Worm (Caenorhabditis elegans) whole organism, L2 larva: Measurements from ENCODE around the gene B0281.6.
"Not testable (repeated sequence)": the region's sequence is repeated elsewhere in the genome, so short reads cannot be mapped to it uniquely, and the experiment has no call there.

Source experiments
- C34F6.9 ChIP-seq: fragments of 150-350 bp; optimal IDR thresholded peaks from 2 replicates; lab custom pipeline; 2014; ENCODE audit warnings: missing biosample characterization, missing genetic modification characterization
- F13H6.1 ChIP-seq: sonication (generic microtip); optimal IDR thresholded peaks from 2 replicates; lab custom pipeline; 2016; ENCODE audit warnings: missing genetic modification characterization, missing compliant biosample characterization
- R02D3.7 ChIP-seq: fragments of 150-350 bp; optimal IDR thresholded peaks from 2 replicates; lab custom pipeline; 2014; ENCODE audit warnings: missing biosample characterization, missing genetic modification characterization
- Y55F3AM.14 ChIP-seq: fragments of 200-800 bp; sonication (Bioruptor generic); optimal IDR thresholded peaks from 2 replicates; lab custom pipeline; 2018; ENCODE audit warnings: mild to moderate bottlenecking, missing genetic modification characterization, missing compliant biosample characterization
- ZK546.5 ChIP-seq: sonication (generic microtip); optimal IDR thresholded peaks from 2 replicates; lab custom pipeline; 2017; ENCODE audit warnings: missing biosample characterization, missing genetic modification characterization
- alr-1 ChIP-seq: fragments of 150-350 bp; optimal IDR thresholded peaks from 2 replicates; lab custom pipeline; 2014; ENCODE audit warnings: missing biosample characterization, missing genetic modification characterization
- aly-2 ChIP-seq: fragments of 150-350 bp; optimal IDR thresholded peaks from 2 replicates; lab custom pipeline; 2014; ENCODE audit warnings: missing biosample characterization, missing genetic modification characterization
- ama-1 ChIP-seq: fragments of 150-350 bp; optimal IDR thresholded peaks from 2 replicates; lab custom pipeline; 2018; ENCODE audit warnings: inconsistent platforms
- blmp-1 ChIP-seq: sonication (generic microtip); optimal IDR thresholded peaks from 2 replicates; lab custom pipeline; 2017; ENCODE audit warnings: missing genetic modification characterization, mild to moderate bottlenecking, missing compliant biosample characterization, antibody characterized with exemption, moderate library complexity; ENCODE audit not compliant: insufficient read depth
- ceh-16 ChIP-seq: fragments of 150-350 bp; optimal IDR thresholded peaks from 2 replicates; lab custom pipeline; 2014; ENCODE audit warnings: missing biosample characterization, missing genetic modification characterization
- crh-2 ChIP-seq: sonication (generic microtip); optimal IDR thresholded peaks from 2 replicates; lab custom pipeline; 2017; ENCODE audit warnings: missing biosample characterization, missing genetic modification characterization
- egl-27 ChIP-seq: sonication (generic microtip); optimal IDR thresholded peaks from 3 replicates; lab custom pipeline; 2017; ENCODE audit warnings: missing biosample characterization, missing genetic modification reagents, missing genetic modification characterization
- elt-3 ChIP-seq: sonication (generic microtip); optimal IDR thresholded peaks from 2 replicates; lab custom pipeline; 2017; ENCODE audit warnings: missing biosample characterization, missing genetic modification characterization
- fos-1 ChIP-seq: fragments of 150-350 bp; optimal IDR thresholded peaks from 2 replicates; lab custom pipeline; 2014; ENCODE audit warnings: missing biosample characterization, missing genetic modification characterization
- gmeb-1 ChIP-seq: fragments of 150-350 bp; optimal IDR thresholded peaks from 2 replicates; lab custom pipeline; 2014; ENCODE audit warnings: missing biosample characterization, missing genetic modification characterization
- lin-39 ChIP-seq: fragments of 150-350 bp; optimal IDR thresholded peaks from 2 replicates; lab custom pipeline; 2014; ENCODE audit warnings: missing biosample characterization, missing genetic modification reagents, missing genetic modification characterization
- lsy-2 ChIP-seq, 2 experiments: fragments of 150-350 bp in 1 of 2; sonication (generic microtip) in 1 of 2; optimal IDR thresholded peaks; 2 replicates each; lab custom pipeline; 2014 to 2017; ENCODE audit warnings: missing biosample characterization in 2 of 2, missing genetic modification characterization in 2 of 2
- mab-5 ChIP-seq: fragments of 150-350 bp; optimal IDR thresholded peaks from 2 replicates; lab custom pipeline; 2014; ENCODE audit warnings: missing biosample characterization, missing genetic modification characterization
- mbf-1 ChIP-seq: sonication (generic microtip); optimal IDR thresholded peaks from 2 replicates; lab custom pipeline; 2017; ENCODE audit warnings: missing biosample characterization, missing genetic modification characterization
- mdl-1 ChIP-seq, 2 experiments: fragments of 150-350 bp in 1 of 2; sonication (generic microtip) in 1 of 2; optimal IDR thresholded peaks; 2 replicates each; lab custom pipeline; 2017; ENCODE audit warnings: missing biosample characterization in 2 of 2, missing genetic modification characterization in 2 of 2
- nhr-11 ChIP-seq: fragments of 150-350 bp; optimal IDR thresholded peaks from 2 replicates; lab custom pipeline; 2014; ENCODE audit warnings: missing biosample characterization, missing genetic modification characterization
- nhr-12 ChIP-seq: fragments of 150-350 bp; optimal IDR thresholded peaks from 2 replicates; lab custom pipeline; 2014; ENCODE audit warnings: missing biosample characterization, missing genetic modification characterization
- nhr-129 ChIP-seq: fragments of 150-350 bp; optimal IDR thresholded peaks from 2 replicates; lab custom pipeline; 2014; ENCODE audit warnings: missing biosample characterization, missing genetic modification characterization
- nhr-21 ChIP-seq: fragments of 150-350 bp; optimal IDR thresholded peaks from 2 replicates; lab custom pipeline; 2014; ENCODE audit warnings: missing biosample characterization, missing genetic modification characterization
- nhr-23 ChIP-seq: fragments of 150-350 bp; optimal IDR thresholded peaks from 2 replicates; lab custom pipeline; 2014; ENCODE audit warnings: missing biosample characterization, missing genetic modification reagents, missing genetic modification characterization
- nhr-25 ChIP-seq: fragments of 150-350 bp; sonication (generic microtip); optimal IDR thresholded peaks from 3 replicates; lab custom pipeline; 2014; ENCODE audit warnings: missing biosample characterization, missing genetic modification characterization
- nhr-6 ChIP-seq: fragments of 150-350 bp; optimal IDR thresholded peaks from 2 replicates; lab custom pipeline; 2014; ENCODE audit warnings: missing biosample characterization, missing genetic modification characterization
- nhr-77 ChIP-seq: fragments of 150-350 bp; optimal IDR thresholded peaks from 2 replicates; lab custom pipeline; 2014; ENCODE audit warnings: missing biosample characterization, missing genetic modification characterization
- skn-1 ChIP-seq: sonication (generic microtip); optimal IDR thresholded peaks from 2 replicates; lab custom pipeline; 2017; ENCODE audit warnings: missing biosample characterization, missing genetic modification characterization
- sma-9 ChIP-seq, 2 experiments: fragments of 150-350 bp in 1 of 2; sonication (generic microtip) in 1 of 2; optimal IDR thresholded peaks; 2 replicates each; lab custom pipeline; 2014 to 2016; ENCODE audit warnings: missing genetic modification characterization in 2 of 2, mild to moderate bottlenecking in 1 of 2, missing biosample characterization in 1 of 2, missing compliant biosample characterization in 1 of 2, missing genetic modification reagents in 1 of 2, moderate library complexity in 1 of 2
- unc-39 ChIP-seq: fragments of 150-350 bp; optimal IDR thresholded peaks from 2 replicates; lab custom pipeline; 2014; ENCODE audit warnings: missing biosample characterization, missing genetic modification characterization
- unc-55 ChIP-seq: fragments of 150-350 bp; sonication (generic microtip); optimal IDR thresholded peaks from 3 replicates; lab custom pipeline; 2014; ENCODE audit warnings: missing biosample characterization, missing genetic modification reagents, missing genetic modification characterization
- unc-62 ChIP-seq: fragments of 150-350 bp; optimal IDR thresholded peaks from 2 replicates; lab custom pipeline; 2014; ENCODE audit warnings: missing biosample characterization, missing genetic modification reagents, missing genetic modification characterization
- zag-1 ChIP-seq: fragments of 150-350 bp; optimal IDR thresholded peaks from 2 replicates; lab custom pipeline; 2014; ENCODE audit warnings: missing biosample characterization, missing genetic modification characterization
- ztf-1 ChIP-seq: fragments of 200-800 bp; sonication (Bioruptor generic); conservative IDR thresholded peaks from 2 replicates; pipeline ENCODE4 v1.3.6; 2022; ENCODE audit warnings: missing genetic modification characterization, missing compliant biosample characterization
- ztf-11 ChIP-seq: sonication (generic microtip); optimal IDR thresholded peaks from 2 replicates; lab custom pipeline; 2017; ENCODE audit warnings: missing biosample characterization, missing genetic modification characterization
- ztf-4 ChIP-seq: fragments of 150-350 bp; optimal IDR thresholded peaks from 2 replicates; lab custom pipeline; 2014; ENCODE audit warnings: missing biosample characterization, missing genetic modification characterization

The B0281.6 gene

DNA sequence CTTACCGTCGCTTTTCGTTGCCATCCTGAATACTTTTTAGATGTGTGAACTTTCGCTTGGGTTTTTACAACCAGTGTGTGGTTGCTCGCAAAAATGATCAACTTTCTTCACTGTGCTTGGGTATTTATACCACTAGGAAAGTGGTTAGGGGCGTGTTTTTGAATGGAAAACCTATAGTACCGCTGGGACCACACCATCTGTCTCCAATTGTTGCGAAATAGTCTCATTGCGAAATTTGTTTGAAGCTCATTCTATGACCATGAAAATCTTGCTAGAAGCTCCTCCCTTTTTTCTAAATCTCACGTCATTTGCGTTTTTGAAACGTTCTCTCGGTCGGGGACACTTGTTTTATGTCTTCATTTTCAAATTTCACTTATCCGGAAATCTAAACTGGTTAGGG, 13.4 kb downstream of the B0281.6 start, which contains the start of the genes K09F6.10 and K09F6.13:
TSS of gene K09F6.10 (minus strand) at position 86 of the 400 bp plus-strand sequence.
TSS of gene K09F6.13 (plus strand) at position 317 of the 400 bp plus-strand sequence.
- no peak for TF ChIP-seq skn-1 (tag; lab: Kevin White, UChicago)
- TF ChIP-seq mab-5 (tag; lab: Kevin White, UChicago) = no peak
- TF ChIP-seq egl-27 (tag; lab: Kevin White, UChicago) = no peak
- TF ChIP-seq alr-1 = no peak
- peak; percentile 25 for TF ChIP-seq unc-55 (GFP tag; lab: Kevin White, UChicago)
- TF ChIP-seq nhr-77 (tag; lab: Kevin White, UChicago) = no peak
- TF ChIP-seq sma-9 (GFP tag; optimal IDR thresholded peaks at IDR 0.05; lab: Kevin White, UChicago) = peak; percentile 17
- no peak for TF ChIP-seq sma-9 (tag; optimal IDR thresholded peaks at IDR 0.05; lab: Kevin White, UChicago)
- TF ChIP-seq, all 48 proteins: peak for 2

DNA sequence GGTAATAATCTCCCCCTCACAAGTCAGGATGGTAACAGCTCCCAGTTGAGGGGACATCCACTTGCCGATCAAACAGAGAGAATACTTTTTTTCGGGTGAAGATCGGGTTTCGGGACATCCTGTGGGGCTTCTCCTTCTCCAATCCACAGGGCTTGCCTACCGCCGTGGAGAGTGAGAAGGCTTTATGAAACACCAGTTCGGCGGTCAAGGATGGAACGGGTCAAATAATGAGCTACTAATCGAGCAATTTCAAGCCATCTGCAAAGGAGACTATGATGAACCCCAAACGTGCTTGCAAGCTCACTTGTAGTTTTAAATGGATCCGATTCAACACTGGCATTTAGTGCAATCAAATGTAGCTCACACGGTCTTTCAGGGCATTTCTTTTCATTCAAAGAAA, 17.5 kb downstream of the B0281.6 start:
- TF ChIP-seq blmp-1 (tag; lab: Kevin White, UChicago) (no peak), nhr-21 (no peak), ceh-16 (no peak), lin-39 (tag; lab: Kevin White, UChicago) (no peak), ztf-11 (tag; lab: Kevin White, UChicago) (no peak), unc-62 (no peak), nhr-11 (tag; lab: Kevin White, UChicago) (no peak), Y55F3AM.14 (GFP tag; lab: Kevin White, UChicago) (no peak), lsy-2 (tag; optimal IDR thresholded peaks at IDR 0.05; lab: Kevin White, UChicago) (no peak), ama-1 (no peak), sma-9 (GFP tag; optimal IDR thresholded peaks at IDR 0.05; lab: Kevin White, UChicago) (no peak), sma-9 (tag; optimal IDR thresholded peaks at IDR 0.05; lab: Kevin White, UChicago) (no peak), C34F6.9 (tag; lab: Kevin White, UChicago) (no peak)

DNA sequence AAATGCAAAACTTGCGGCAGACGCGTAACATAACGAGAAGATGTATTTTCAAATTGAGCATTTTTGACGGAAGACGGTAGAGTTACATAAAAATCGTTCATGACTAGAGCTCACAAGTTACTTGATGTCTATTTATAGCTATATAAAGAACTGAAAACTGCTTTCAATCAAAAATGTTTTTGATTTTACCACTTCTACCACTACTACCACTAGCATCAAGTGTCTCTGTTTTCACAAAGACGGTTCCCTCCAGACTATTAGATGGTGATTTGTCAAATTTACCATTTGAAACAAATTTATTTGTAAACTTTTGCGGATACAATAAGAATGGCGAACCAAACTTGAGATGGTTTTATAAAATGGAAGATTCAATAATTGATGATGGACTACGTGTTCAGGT, 19.6 kb downstream of the B0281.6 start, which contains the start of gene K09F6.9:
TSS of gene K09F6.9 (minus strand) at position 101 of the 400 bp plus-strand sequence.
- not testable (repeated sequence) for TF ChIP-seq ZK546.5; mab-5 (tag; lab: Kevin White, UChicago); gmeb-1 (tag; lab: Kevin White, UChicago)

DNA sequence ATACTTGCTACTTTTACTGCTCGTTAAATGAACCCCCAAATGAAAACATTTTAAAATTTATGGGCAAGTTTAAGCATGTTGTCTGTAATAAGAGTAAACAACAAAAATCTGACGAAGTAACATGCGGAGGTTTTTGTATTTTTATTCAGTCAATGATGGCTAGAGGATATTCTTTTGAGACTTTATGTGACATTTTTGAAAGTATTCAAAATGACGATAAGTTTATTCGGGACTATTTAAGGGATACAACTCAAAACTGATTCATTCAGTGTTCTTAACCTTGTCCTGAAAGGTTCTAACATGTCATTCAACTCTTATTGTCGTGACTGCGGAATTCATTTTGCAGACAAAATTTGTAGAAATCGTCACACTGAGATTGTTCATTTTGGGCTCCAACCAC, 22.4 kb downstream of the B0281.6 start, which contains the start of gene K09F6.11:
TSS of gene K09F6.11 (plus strand) at position 301 of the 400 bp plus-strand sequence.
- TF ChIP-seq mab-5 (tag; lab: Kevin White, UChicago) (no peak), ztf-1 (GFP tag; lab: Robert Waterston, UW) (no peak), ZK546.5 (no peak), elt-3 (tag; lab: Kevin White, UChicago) (no peak), C34F6.9 (tag; lab: Kevin White, UChicago) (no peak), crh-2 (tag; lab: Kevin White, UChicago) (no peak), nhr-12 (tag; lab: Kevin White, UChicago) (no peak), nhr-11 (tag; lab: Kevin White, UChicago) (no peak), gmeb-1 (tag; lab: Kevin White, UChicago) (no peak), F13H6.1 (tag; lab: Kevin White, UChicago) (no peak), ztf-4 (tag; lab: Kevin White, UChicago) (no peak), nhr-25 (tag; lab: Kevin White, UChicago) (no peak), nhr-77 (tag; lab: Kevin White, UChicago) (no peak), unc-39 (tag; lab: Kevin White, UChicago) (no peak)

DNA sequence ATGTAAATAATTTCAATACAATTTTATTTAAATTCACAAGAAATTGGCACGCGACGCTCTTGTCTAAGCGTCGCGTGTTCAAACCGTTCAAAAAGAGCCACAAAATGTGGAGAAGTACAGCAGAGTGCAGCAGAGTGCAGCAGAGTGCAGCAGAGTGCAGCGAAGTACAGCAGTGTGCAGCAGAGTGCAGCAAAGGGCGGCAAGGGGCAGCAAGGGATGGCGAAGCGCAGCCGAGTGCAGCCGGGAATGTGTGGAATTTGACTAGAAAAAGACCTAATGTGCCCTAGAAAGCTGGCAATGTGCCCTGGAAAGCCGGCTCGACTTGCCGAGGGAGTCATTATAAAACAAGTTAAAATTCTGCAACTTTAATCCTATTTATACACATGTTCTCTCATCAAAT, 23.0 kb downstream of the B0281.6 start, which contains the start of gene K09F6.6:
TSS of gene K09F6.6 (minus strand) at position 43 of the 400 bp plus-strand sequence.
- TF ChIP-seq F13H6.1 (tag; lab: Kevin White, UChicago) (no peak), fos-1 (tag; lab: Kevin White, UChicago) (no peak), R02D3.7 (tag; lab: Kevin White, UChicago) (no peak), aly-2 (no peak), nhr-21 (no peak)

DNA sequence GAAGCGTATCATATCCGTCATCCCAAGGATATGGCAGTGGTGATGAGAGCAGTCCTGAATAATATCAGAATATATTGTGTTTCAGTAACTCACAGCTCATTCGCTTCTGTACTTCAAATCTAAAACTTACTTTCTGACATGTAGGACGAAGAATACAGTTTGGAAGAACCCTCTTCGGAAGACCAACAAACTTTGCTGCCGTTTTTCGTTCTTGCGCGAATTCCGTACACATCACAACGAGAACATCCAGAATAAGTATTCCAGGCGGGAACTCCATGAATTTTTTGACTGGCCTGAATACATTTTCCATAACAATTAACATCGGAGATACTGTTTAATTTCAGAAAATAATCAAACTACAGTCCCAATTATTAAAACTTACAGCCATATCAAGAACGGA, 24.8 kb downstream of the B0281.6 start, which contains the start of gene K09F6.15:
TSS of gene K09F6.15 (minus strand) at position 101 of the 400 bp plus-strand sequence.
- TF ChIP-seq nhr-23 (tag; lab: Kevin White, UChicago) = no peak
- TF ChIP-seq unc-39 (tag; lab: Kevin White, UChicago) = no peak
- no peak for TF ChIP-seq blmp-1 (tag; lab: Kevin White, UChicago)
- TF ChIP-seq zag-1 (tag; lab: Kevin White, UChicago) = no peak
- no peak for TF ChIP-seq mdl-1 (tag; optimal IDR thresholded peaks at IDR 0.05; lab: Kevin White, UChicago)
- no peak for TF ChIP-seq mbf-1
- no peak for TF ChIP-seq nhr-21
- no peak for TF ChIP-seq ceh-16
- TF ChIP-seq ztf-4 (tag; lab: Kevin White, UChicago) = no peak
- TF ChIP-seq sma-9 (GFP tag; optimal IDR thresholded peaks at IDR 0.05; lab: Kevin White, UChicago) = no peak
- TF ChIP-seq sma-9 (tag; optimal IDR thresholded peaks at IDR 0.05; lab: Kevin White, UChicago) = no peak
- TF ChIP-seq C34F6.9 (tag; lab: Kevin White, UChicago) = no peak
- no peak for TF ChIP-seq Y55F3AM.14 (GFP tag; lab: Kevin White, UChicago)
- TF ChIP-seq nhr-6 (tag; lab: Kevin White, UChicago) = no peak
- no peak for TF ChIP-seq nhr-129 (tag; lab: Kevin White, UChicago)
- no peak for TF ChIP-seq alr-1
